Fruit fly (Drosophila melanogaster) whole organism, embryonic: ENCODE measurements around the gene Nnp-1.

Source experiments
- Aef1 ChIP-seq: fragments of 200-800 bp; sonication (Bioruptor generic); IDR thresholded peaks from 3 replicates; pipeline ENCODE4 v1.3.6; 2022; ENCODE audit warnings: missing biosample characterization, missing genetic modification characterization
- BtbVII ChIP-seq: fragments of 200-800 bp; sonication (Bioruptor generic); optimal IDR thresholded peaks from 3 replicates; lab custom pipeline; 2017; ENCODE audit warnings: missing biosample characterization, mild to moderate bottlenecking, missing genetic modification characterization
- CG13123 ChIP-seq: fragments of 200-800 bp; sonication (Bioruptor generic); optimal IDR thresholded peaks from 2 replicates; lab custom pipeline; 2016; ENCODE audit warnings: missing biosample characterization, missing genetic modification characterization
- CG13296 ChIP-seq: fragments of 200-800 bp; sonication (Bioruptor generic); optimal IDR thresholded peaks from 3 replicates; lab custom pipeline; 2018; ENCODE audit warnings: missing biosample characterization, mild to moderate bottlenecking, missing genetic modification characterization
- CG13624 ChIP-seq: fragments of 200-800 bp; sonication (Bioruptor generic); optimal IDR thresholded peaks from 2 replicates; lab custom pipeline; 2016; ENCODE audit warnings: missing biosample characterization, missing genetic modification characterization
- CG14667 ChIP-seq: fragments of 200-800 bp; sonication (Bioruptor generic); IDR thresholded peaks from 2 replicates; pipeline ENCODE4 v1.3.6; 2022; ENCODE audit warnings: missing biosample characterization, missing genetic modification characterization
- CG1529 ChIP-seq: fragments of 200-800 bp; sonication (Bioruptor generic); optimal IDR thresholded peaks from 3 replicates; lab custom pipeline; 2018; ENCODE audit warnings: missing biosample characterization, missing genetic modification characterization
- CG1602 ChIP-seq: fragments of 200-800 bp; sonication (Bioruptor generic); optimal IDR thresholded peaks from 3 replicates; lab custom pipeline; 2016; ENCODE audit warnings: missing biosample characterization, missing genetic modification characterization
- CG17328 ChIP-seq: fragments of 200-800 bp; sonication (Bioruptor generic); IDR thresholded peaks from 2 replicates; pipeline ENCODE4 v1.3.6; 2022; ENCODE audit warnings: missing biosample characterization, missing genetic modification characterization
- CG18476 ChIP-seq: fragments of 200-800 bp; sonication (Bioruptor generic); optimal IDR thresholded peaks from 2 replicates; lab custom pipeline; 2016; ENCODE audit warnings: missing biosample characterization, mild to moderate bottlenecking, missing genetic modification characterization
- CG31388 ChIP-seq: fragments of 200-800 bp; sonication (Bioruptor generic); optimal IDR thresholded peaks from 2 replicates; lab custom pipeline; 2016; ENCODE audit warnings: missing biosample characterization, missing genetic modification characterization
- CG3281 ChIP-seq: fragments of 200-800 bp; sonication (Bioruptor generic); optimal IDR thresholded peaks from 3 replicates; lab custom pipeline; 2017; ENCODE audit warnings: missing biosample characterization, mild to moderate bottlenecking, missing genetic modification characterization
- CG3995 ChIP-seq: fragments of 200-800 bp; sonication (Bioruptor generic); optimal IDR thresholded peaks from 3 replicates; lab custom pipeline; 2016; ENCODE audit warnings: missing biosample characterization, missing genetic modification characterization
- CG43689 ChIP-seq: fragments of 200-800 bp; sonication (Bioruptor generic); IDR thresholded peaks from 2 replicates; pipeline ENCODE4 v1.3.6; 2022; ENCODE audit warnings: missing biosample characterization, missing genetic modification characterization
- CG7839 ChIP-seq: fragments of 200-800 bp; sonication (Bioruptor generic); optimal IDR thresholded peaks from 3 replicates; lab custom pipeline; 2018; ENCODE audit warnings: missing biosample characterization, mild to moderate bottlenecking, missing genetic modification characterization, moderate library complexity
- CG7928 ChIP-seq: fragments of 200-800 bp; sonication (Bioruptor generic); optimal IDR thresholded peaks from 2 replicates; lab custom pipeline; 2017; ENCODE audit warnings: missing biosample characterization, mild to moderate bottlenecking, missing genetic modification characterization
- CG9876 ChIP-seq: fragments of 200-800 bp; sonication (Bioruptor generic); optimal IDR thresholded peaks from 2 replicates; lab custom pipeline; 2016; ENCODE audit warnings: missing biosample characterization, missing genetic modification characterization
- Fer2 ChIP-seq: fragments of 200-800 bp; sonication (Bioruptor generic); optimal IDR thresholded peaks from 2 replicates; lab custom pipeline; 2018; ENCODE audit warnings: missing biosample characterization, mild to moderate bottlenecking, missing genetic modification characterization, moderate library complexity
- GATAe ChIP-seq: fragments of 200-800 bp; sonication (Bioruptor generic); conservative IDR thresholded peaks from 2 replicates; pipeline ENCODE4 v1.3.6; 2022; ENCODE audit warnings: missing biosample characterization, missing genetic modification characterization
- Hr39 ChIP-seq: fragments of >200 bp; optimal IDR thresholded peaks from 2 replicates; lab custom pipeline; 2017
- Hr78 ChIP-seq, 2 experiments: fragments of 200-800 bp in 1 of 2; fragments of >200 bp in 1 of 2; sonication (Bioruptor generic) in 1 of 2; optimal IDR thresholded peaks; 2 replicates each; lab custom pipeline; 2017 to 2019; ENCODE audit warnings: missing biosample characterization in 2 of 2, missing genetic modification characterization in 2 of 2, mild to moderate bottlenecking in 1 of 2, moderate library complexity in 1 of 2
- Kr ChIP-seq: fragments of 200-800 bp; sonication (Bioruptor generic); optimal IDR thresholded peaks from 2 replicates; lab custom pipeline; 2017; ENCODE audit warnings: missing biosample characterization, mild to moderate bottlenecking, missing genetic modification characterization
- Lhr ChIP-seq: fragments of 200-800 bp; sonication (Bioruptor generic); optimal IDR thresholded peaks from 3 replicates; lab custom pipeline; 2017; ENCODE audit warnings: mild to moderate bottlenecking, missing biosample characterization, missing genetic modification reagents, missing genetic modification characterization
- Lim3 ChIP-seq: fragments of 200-800 bp; sonication (Bioruptor generic); IDR thresholded peaks from 2 replicates; pipeline ENCODE4 v1.3.6; 2022; ENCODE audit warnings: missing biosample characterization, missing genetic modification characterization
- NC2β ChIP-seq: fragments of 200-800 bp; sonication (Bioruptor generic); optimal IDR thresholded peaks from 2 replicates; lab custom pipeline; 2016; ENCODE audit warnings: missing biosample characterization, missing genetic modification characterization
- Optix ChIP-seq: fragments of 200-800 bp; sonication (Bioruptor generic); IDR thresholded peaks from 3 replicates; pipeline ENCODE4 v1.3.6; 2022; ENCODE audit warnings: missing biosample characterization, missing genetic modification characterization
- PHDP ChIP-seq: fragments of 200-800 bp; sonication (Bioruptor generic); optimal IDR thresholded peaks from 3 replicates; lab custom pipeline; 2018; ENCODE audit warnings: missing biosample characterization, mild to moderate bottlenecking, missing genetic modification characterization, moderate library complexity
- Poxn ChIP-seq: fragments of 200-800 bp; sonication (Bioruptor generic); IDR thresholded peaks from 2 replicates; pipeline ENCODE4 v1.3.6; 2022; ENCODE audit warnings: missing biosample characterization, missing genetic modification characterization
- Six4 ChIP-seq: fragments of 200-800 bp; sonication (Bioruptor generic); optimal IDR thresholded peaks from 2 replicates; lab custom pipeline; 2016; ENCODE audit warnings: missing biosample characterization, missing genetic modification characterization
- Sry-δ ChIP-seq: fragments of 200-800 bp; sonication (Bioruptor generic); optimal IDR thresholded peaks from 2 replicates; lab custom pipeline; 2016; ENCODE audit warnings: missing biosample characterization, missing genetic modification characterization
- al ChIP-seq: fragments of 200-800 bp; sonication (Bioruptor generic); IDR thresholded peaks from 2 replicates; pipeline ENCODE4 v1.3.6; 2022; ENCODE audit warnings: missing biosample characterization, missing genetic modification characterization
- ash1 ChIP-seq: fragments of 200-800 bp; sonication (Bioruptor generic); optimal IDR thresholded peaks from 2 replicates; lab custom pipeline; 2018; ENCODE audit warnings: missing biosample characterization, mild to moderate bottlenecking, missing genetic modification characterization
- az2 ChIP-seq: fragments of 200-800 bp; sonication (Bioruptor generic); optimal IDR thresholded peaks from 3 replicates; lab custom pipeline; 2016; ENCODE audit warnings: missing biosample characterization, missing genetic modification characterization
- ci ChIP-seq: fragments of 200-800 bp; sonication (Bioruptor generic); IDR thresholded peaks from 3 replicates; pipeline ENCODE4 v1.3.6; 2022; ENCODE audit warnings: missing biosample characterization, missing genetic modification characterization
- dati ChIP-seq: fragments of 200-800 bp; sonication (Bioruptor generic); IDR thresholded peaks from 2 replicates; pipeline ENCODE4 v1.3.6; 2022; ENCODE audit warnings: missing biosample characterization, missing genetic modification characterization
- disco-r ChIP-seq: fragments of 200-800 bp; sonication (Bioruptor generic); optimal IDR thresholded peaks from 2 replicates; lab custom pipeline; 2016; ENCODE audit warnings: missing biosample characterization, missing genetic modification characterization
- dpn ChIP-seq, 2 experiments: fragments of 200-800 bp; sonication (Bioruptor generic); optimal IDR thresholded peaks; 3 replicates each; lab custom pipeline; 2016; ENCODE audit warnings: missing biosample characterization in 2 of 2, missing genetic modification characterization in 2 of 2
- ems ChIP-seq: fragments of 200-800 bp; sonication (Bioruptor generic); optimal IDR thresholded peaks from 3 replicates; lab custom pipeline; 2016; ENCODE audit warnings: missing biosample characterization, missing genetic modification characterization
- fd3F ChIP-seq: fragments of 200-800 bp; sonication (Bioruptor generic); optimal IDR thresholded peaks from 2 replicates; lab custom pipeline; 2018; ENCODE audit warnings: missing biosample characterization, mild to moderate bottlenecking, missing genetic modification characterization, moderate library complexity
- gsb-n ChIP-seq: fragments of 200-800 bp; sonication (Bioruptor generic); optimal IDR thresholded peaks from 3 replicates; lab custom pipeline; 2018; ENCODE audit warnings: missing biosample characterization, mild to moderate bottlenecking, missing genetic modification characterization
- lola ChIP-seq, 3 experiments: fragments of >200 bp in 2 of 3; fragments of 200-800 bp in 1 of 3; sonication (Bioruptor generic) in 1 of 3; optimal IDR thresholded peaks; 2 replicates each; lab custom pipeline; 2017 to 2019; ENCODE audit warnings: missing biosample characterization in 3 of 3, missing genetic modification characterization in 3 of 3, mild to moderate bottlenecking in 1 of 3, moderate library complexity in 1 of 3
- mirr ChIP-seq: fragments of 200-800 bp; sonication (Bioruptor generic); optimal IDR thresholded peaks from 3 replicates; lab custom pipeline; 2018; ENCODE audit warnings: missing biosample characterization, mild to moderate bottlenecking, missing genetic modification characterization
- oc ChIP-seq: fragments of 200-800 bp; sonication (Bioruptor generic); optimal IDR thresholded peaks from 2 replicates; lab custom pipeline; 2018; ENCODE audit warnings: missing biosample characterization, mild to moderate bottlenecking, missing genetic modification characterization, moderate library complexity
- peb ChIP-seq: fragments of 200-800 bp; sonication (Bioruptor generic); IDR thresholded peaks from 2 replicates; pipeline ENCODE4 v1.3.6; 2022; ENCODE audit warnings: missing biosample characterization, missing genetic modification characterization
- pfk ChIP-seq: fragments of 200-800 bp; sonication (Bioruptor generic); optimal IDR thresholded peaks from 2 replicates; lab custom pipeline; 2018; ENCODE audit warnings: missing biosample characterization, mild to moderate bottlenecking, missing genetic modification characterization, moderate library complexity
- prd ChIP-seq, 3 experiments: fragments of >200 bp in 2 of 3; fragments of 200-800 bp in 1 of 3; sonication (Bioruptor generic) in 1 of 3; optimal IDR thresholded peaks in 2 of 3; IDR thresholded peaks in 1 of 3; 2 replicates in 2 of 3; 3 replicates in 1 of 3; pipeline versions ENCODE4 v1.3.6 to Lab custom; 2017 to 2022; ENCODE audit warnings: missing biosample characterization in 1 of 3, missing genetic modification characterization in 1 of 3
- sr ChIP-seq: fragments of 200-800 bp; sonication (Bioruptor generic); IDR thresholded peaks from 3 replicates; pipeline ENCODE4 v1.3.6; 2022; ENCODE audit warnings: missing biosample characterization, missing genetic modification characterization
- vvl ChIP-seq: fragments of 200-800 bp; sonication (Bioruptor generic); IDR thresholded peaks from 2 replicates; pipeline ENCODE4 v1.3.6; 2022; ENCODE audit warnings: missing biosample characterization, missing genetic modification characterization
- zfh2 ChIP-seq: fragments of 200-800 bp; sonication (Bioruptor generic); optimal IDR thresholded peaks from 2 replicates; lab custom pipeline; 2016; ENCODE audit warnings: missing biosample characterization, missing genetic modification characterization

Nnp-1 gene

dm6 chr2L:13414525-13415481 is 48.8 kb upstream of the Nnp-1 start, which contains the start of the genes CG16956, CG42784 and CG43850 (continued):
- TF ChIP-seq BtbVII (peak; percentile 81), CG31388 (GFP tag; lab: Kevin White, UChicago) (no peak), CG1529 (GFP tag; lab: Kevin White, UChicago) (peak; percentile 12), dpn (GFP tag; optimal IDR thresholded peaks at IDR 0.05; lab: Kevin White, UChicago) (peak in 1 of 2 experiments; percentile 1), Fer2 (peak; percentile 46), lola (GFP tag; optimal IDR thresholded peaks at IDR 0.05; lab: Kevin White, UChicago) (no peak), az2 (GFP tag; lab: Kevin White, UChicago) (no peak), CG18476 (GFP tag; lab: Kevin White, UChicago) (no peak), CG13296 (GFP tag; lab: Kevin White, UChicago) (peak; percentile 90), ash1 (GFP tag; lab: Kevin White, UChicago) (peak; percentile 24), CG9876 (GFP tag; lab: Kevin White, UChicago) (no peak), CG7928 (GFP tag; lab: Kevin White, UChicago) (no peak), dati (GFP tag; lab: Robert Waterston, UW) (no peak), CG13624 (peak; percentile 50), Poxn (no peak), Six4 (GFP tag; lab: Kevin White, UChicago) (no peak), gsb-n (tag; lab: Kevin White, UChicago) (no peak), ems (GFP tag; lab: Kevin White, UChicago) (no peak), GATAe (GFP tag; lab: Robert Waterston, UW) (no peak), Lhr (GFP tag; lab: Kevin White, UChicago) (no peak), CG3281 (GFP tag; lab: Kevin White, UChicago) (peak; percentile 89), Kr (GFP tag; lab: Kevin White, UChicago) (no peak), PHDP (tag; lab: Kevin White, UChicago) (peak; percentile 66), Hr39 (lab: Kevin White, UChicago) (no peak), CG17328 (GFP tag; lab: Robert Waterston, UW) (peak; percentile 53), Optix (GFP tag; lab: Robert Waterston, UW) (no peak), Aef1 (GFP tag; lab: Robert Waterston, UW) (no peak), CG3995 (GFP tag; lab: Kevin White, UChicago) (no peak), CG43689 (peak; percentile 46; the same call in 1 of the 2 replicates), CG13123 (GFP tag; lab: Kevin White, UChicago) (no peak), NC2β (GFP tag; lab: Kevin White, UChicago) (no peak), peb (GFP tag; lab: Robert Waterston, UW) (no peak), vvl (GFP tag; lab: Robert Waterston, UW) (0 out of 2 replicates have a peak, but pooled peaks have one; percentile 60), fd3F (GFP tag; lab: Kevin White, UChicago) (peak; percentile 59), CG1602 (no peak), CG14667 (no peak), CG7839 (tag; lab: Kevin White, UChicago) (peak; percentile 56), Lim3 (GFP tag; lab: Robert Waterston, UW) (no peak), pfk (peak; percentile 58), al (GFP tag; lab: Robert Waterston, UW) (no peak), prd (optimal IDR thresholded peaks at IDR 0.05; lab: Kevin White, UChicago) (no peak), prd (GFP tag; IDR thresholded peaks at IDR 0.05; lab: Robert Waterston, UW) (no peak), disco-r (GFP tag; lab: Kevin White, UChicago) (peak; percentile 5), ci (GFP tag; lab: Robert Waterston, UW) (peak; percentile 85), mirr (GFP tag; lab: Kevin White, UChicago) (peak; percentile 85), zfh2 (GFP tag; lab: Kevin White, UChicago) (no peak), oc (no peak), Hr78 (GFP tag; optimal IDR thresholded peaks at IDR 0.05; lab: Kevin White, UChicago) (no peak), Sry-δ (no peak), sr (no peak; the same call in 2 of the 3 replicates)
